Fruit fly (Drosophila melanogaster) whole organism, embryonic: Measurements from ENCODE around the gene CG31717.

Experiments
- Antp ChIP-seq: fragments of 200-800 bp; sonication (Bioruptor generic); optimal IDR thresholded peaks from 3 replicates; lab custom pipeline; 2016; ENCODE audit warnings: missing biosample characterization, missing genetic modification characterization
- CG11093 ChIP-seq: fragments of 200-800 bp; sonication (Bioruptor generic); IDR thresholded peaks from 3 replicates; pipeline ENCODE4 v1.3.6; 2022; ENCODE audit warnings: missing biosample characterization, missing genetic modification characterization
- CG11504 ChIP-seq: fragments of 200-800 bp; sonication (Bioruptor generic); optimal IDR thresholded peaks from 3 replicates; lab custom pipeline; 2019; ENCODE audit warnings: missing biosample characterization, mild to moderate bottlenecking, missing genetic modification characterization, moderate library complexity
- CG12659 ChIP-seq: fragments of 200-800 bp; sonication (Bioruptor generic); optimal IDR thresholded peaks from 3 replicates; lab custom pipeline; 2017; ENCODE audit warnings: mild to moderate bottlenecking, missing biosample characterization, missing genetic modification reagents, missing genetic modification characterization
- CG1602 ChIP-seq: fragments of 200-800 bp; sonication (Bioruptor generic); optimal IDR thresholded peaks from 3 replicates; lab custom pipeline; 2016; ENCODE audit warnings: missing biosample characterization, missing genetic modification characterization
- CG1603 ChIP-seq: fragments of 200-800 bp; sonication (Bioruptor generic); optimal IDR thresholded peaks from 2 replicates; lab custom pipeline; 2019; ENCODE audit warnings: missing biosample characterization, mild to moderate bottlenecking, missing genetic modification characterization, moderate library complexity
- CG17359 ChIP-seq: fragments of 200-800 bp; sonication (Bioruptor generic); optimal IDR thresholded peaks from 3 replicates; lab custom pipeline; 2018; ENCODE audit warnings: missing biosample characterization, mild to moderate bottlenecking, missing genetic modification characterization, moderate library complexity
- CG17802 ChIP-seq: fragments of 200-800 bp; sonication (Bioruptor generic); optimal IDR thresholded peaks from 2 replicates; lab custom pipeline; 2018; ENCODE audit warnings: missing biosample characterization, mild to moderate bottlenecking, missing genetic modification characterization, moderate library complexity
- CG2712 ChIP-seq: fragments of 200-800 bp; optimal IDR thresholded peaks from 3 replicates; lab custom pipeline; 2019; ENCODE audit warnings: missing biosample characterization, mild to moderate bottlenecking, missing genetic modification characterization, moderate library complexity
- CG30020 ChIP-seq: fragments of 200-800 bp; optimal IDR thresholded peaks from 2 replicates; lab custom pipeline; 2019; ENCODE audit warnings: missing biosample characterization, mild to moderate bottlenecking, missing genetic modification characterization, moderate library complexity
- CG3065 ChIP-seq: fragments of 200-800 bp; sonication (Bioruptor generic); optimal IDR thresholded peaks from 2 replicates; lab custom pipeline; 2016; ENCODE audit warnings: missing biosample characterization, missing genetic modification characterization
- CG31365 ChIP-seq: fragments of 200-800 bp; sonication (Bioruptor generic); optimal IDR thresholded peaks from 2 replicates; lab custom pipeline; 2018; ENCODE audit warnings: missing biosample characterization, mild to moderate bottlenecking, missing genetic modification characterization
- CG32772 ChIP-seq: fragments of 200-800 bp; sonication (Bioruptor generic); IDR thresholded peaks from 2 replicates; pipeline ENCODE4 v1.3.6; 2022; ENCODE audit warnings: missing biosample characterization, missing genetic modification characterization
- CG34224 ChIP-seq: fragments of 200-800 bp; sonication (Bioruptor generic); IDR thresholded peaks from 3 replicates; pipeline ENCODE4 v1.3.6; 2022; ENCODE audit warnings: missing biosample characterization, missing genetic modification characterization; ENCODE audit not compliant: partially characterized antibody
- CG4328 ChIP-seq: fragments of 200-800 bp; sonication (Bioruptor generic); optimal IDR thresholded peaks from 3 replicates; lab custom pipeline; 2017; ENCODE audit warnings: missing biosample characterization, missing genetic modification reagents, missing genetic modification characterization
- CG4360 ChIP-seq: fragments of 200-800 bp; sonication (Bioruptor generic); IDR thresholded peaks from 2 replicates; pipeline ENCODE4 v1.3.6; 2022; ENCODE audit warnings: missing biosample characterization, missing genetic modification characterization
- CG4617 ChIP-seq: fragments of 200-800 bp; sonication (Bioruptor generic); optimal IDR thresholded peaks from 3 replicates; lab custom pipeline; 2016; ENCODE audit warnings: missing biosample characterization, missing genetic modification characterization, borderline replicate concordance
- CG8359 ChIP-seq: fragments of 200-800 bp; sonication (Bioruptor generic); optimal IDR thresholded peaks from 2 replicates; lab custom pipeline; 2017; ENCODE audit warnings: missing biosample characterization, mild to moderate bottlenecking, missing genetic modification characterization, borderline replicate concordance
- CG8944 ChIP-seq: fragments of 200-800 bp; sonication (Bioruptor generic); optimal IDR thresholded peaks from 3 replicates; lab custom pipeline; 2016; ENCODE audit warnings: missing biosample characterization, missing genetic modification characterization
- CG9609 ChIP-seq: fragments of 200-800 bp; sonication (Bioruptor generic); optimal IDR thresholded peaks from 3 replicates; lab custom pipeline; 2016; ENCODE audit warnings: missing biosample characterization, missing genetic modification characterization
- CG9797 ChIP-seq: fragments of 200-800 bp; sonication (Bioruptor generic); optimal IDR thresholded peaks from 3 replicates; lab custom pipeline; 2018; ENCODE audit warnings: missing biosample characterization, mild to moderate bottlenecking, missing genetic modification characterization
- CrebB ChIP-seq: fragments of 200-800 bp; sonication (Bioruptor generic); optimal IDR thresholded peaks from 3 replicates; lab custom pipeline; 2018; ENCODE audit warnings: missing biosample characterization, mild to moderate bottlenecking, missing genetic modification characterization
- Dp ChIP-seq: fragments of 200-800 bp; sonication (Bioruptor generic); optimal IDR thresholded peaks from 2 replicates; lab custom pipeline; 2018; ENCODE audit warnings: missing biosample characterization, mild to moderate bottlenecking, missing genetic modification characterization, moderate library complexity
- E2f2 ChIP-seq: fragments of 200-800 bp; sonication (Bioruptor generic); IDR thresholded peaks from 2 replicates; pipeline ENCODE4 v1.3.6; 2022; ENCODE audit warnings: missing biosample characterization, missing genetic modification characterization
- HLH3B ChIP-seq: fragments of 200-800 bp; sonication (Bioruptor generic); IDR thresholded peaks from 2 replicates; pipeline ENCODE4 v1.3.6; 2022; ENCODE audit warnings: missing biosample characterization, missing genetic modification characterization
- HLHmδ ChIP-seq: fragments of 200-800 bp; sonication (Bioruptor generic); optimal IDR thresholded peaks from 2 replicates; lab custom pipeline; 2018; ENCODE audit warnings: missing biosample characterization, mild to moderate bottlenecking, missing genetic modification characterization, moderate library complexity
- MBD-R2 ChIP-seq: fragments of 200-800 bp; sonication (Bioruptor generic); IDR thresholded peaks from 2 replicates; pipeline ENCODE4 v1.3.6; 2022; ENCODE audit warnings: missing biosample characterization, missing genetic modification characterization
- MESR4 ChIP-seq: fragments of 200-800 bp; sonication (Bioruptor generic); optimal IDR thresholded peaks from 2 replicates; lab custom pipeline; 2018; ENCODE audit warnings: missing biosample characterization, mild to moderate bottlenecking, missing genetic modification characterization, moderate library complexity
- Mrtf ChIP-seq: fragments of 200-800 bp; sonication (Bioruptor generic); IDR thresholded peaks from 3 replicates; pipeline ENCODE4 v1.3.6; 2022; ENCODE audit warnings: missing biosample characterization, missing genetic modification characterization
- Pdp1 ChIP-seq, 2 experiments: fragments of 200-800 bp; sonication (Bioruptor generic); optimal IDR thresholded peaks; 3 replicates each; lab custom pipeline; 2016; ENCODE audit warnings: missing biosample characterization in 2 of 2, missing genetic modification characterization in 2 of 2, mild to moderate bottlenecking in 1 of 2, moderate library complexity in 1 of 2
- Side ChIP-seq: fragments of 200-800 bp; sonication (Bioruptor generic); optimal IDR thresholded peaks from 2 replicates; lab custom pipeline; 2016; ENCODE audit warnings: missing biosample characterization, missing genetic modification characterization
- Stat92E ChIP-seq, 3 experiments: fragments of >200 bp in 2 of 3; fragments of 200-800 bp in 1 of 3; sonication (Bioruptor generic) in 1 of 3; optimal IDR thresholded peaks; 2 replicates each; lab custom pipeline; 2017 to 2019; ENCODE audit warnings: missing biosample characterization in 3 of 3, missing genetic modification characterization in 3 of 3, mild to moderate bottlenecking in 1 of 3, moderate library complexity in 1 of 3
- gfzf ChIP-seq: fragments of 200-800 bp; sonication (Bioruptor generic); optimal IDR thresholded peaks from 2 replicates; lab custom pipeline; 2016; ENCODE audit warnings: missing biosample characterization, mild to moderate bottlenecking, missing genetic modification characterization, moderate library complexity
- grau ChIP-seq: fragments of 200-800 bp; optimal IDR thresholded peaks from 3 replicates; lab custom pipeline; 2019; ENCODE audit warnings: missing biosample characterization, mild to moderate bottlenecking, missing genetic modification characterization, moderate library complexity
- gro ChIP-seq: fragments of 200-800 bp; sonication (Bioruptor generic); optimal IDR thresholded peaks from 2 replicates; lab custom pipeline; 2016; ENCODE audit warnings: missing biosample characterization, missing genetic modification characterization
- ind ChIP-seq: fragments of 200-800 bp; sonication (Bioruptor generic); optimal IDR thresholded peaks from 3 replicates; lab custom pipeline; 2016; ENCODE audit warnings: missing biosample characterization, missing genetic modification characterization
- knrl ChIP-seq: fragments of 200-800 bp; sonication (Bioruptor generic); IDR thresholded peaks from 3 replicates; pipeline ENCODE4 v1.3.6; 2022; ENCODE audit warnings: missing biosample characterization, missing genetic modification characterization; ENCODE audit not compliant: partially characterized antibody
- lov ChIP-seq, 2 experiments: fragments of 200-800 bp in 1 of 2; fragments of >200 bp in 1 of 2; sonication (Bioruptor generic) in 1 of 2; IDR thresholded peaks in 1 of 2; optimal IDR thresholded peaks in 1 of 2; 2 replicates in 1 of 2; 3 replicates in 1 of 2; pipeline versions ENCODE4 v1.3.6 to Lab custom; 2017 to 2022; ENCODE audit warnings: missing biosample characterization in 1 of 2, missing genetic modification characterization in 1 of 2
- pfk ChIP-seq: fragments of 200-800 bp; sonication (Bioruptor generic); optimal IDR thresholded peaks from 2 replicates; lab custom pipeline; 2018; ENCODE audit warnings: missing biosample characterization, mild to moderate bottlenecking, missing genetic modification characterization, moderate library complexity
- phol ChIP-seq: fragments of 200-800 bp; sonication (Bioruptor generic); optimal IDR thresholded peaks from 3 replicates; lab custom pipeline; 2018; ENCODE audit warnings: missing biosample characterization, mild to moderate bottlenecking, missing genetic modification characterization, moderate library complexity
- pros ChIP-seq: fragments of 200-800 bp; sonication (Bioruptor generic); optimal IDR thresholded peaks from 3 replicates; lab custom pipeline; 2019; ENCODE audit warnings: missing biosample characterization, mild to moderate bottlenecking, missing genetic modification characterization, moderate library complexity
- pzg ChIP-seq: fragments of 200-800 bp; sonication (Bioruptor generic); optimal IDR thresholded peaks from 3 replicates; lab custom pipeline; 2018; ENCODE audit warnings: missing biosample characterization, mild to moderate bottlenecking, missing genetic modification characterization, moderate library complexity
- sd ChIP-seq: fragments of 200-800 bp; sonication (Bioruptor generic); optimal IDR thresholded peaks from 3 replicates; lab custom pipeline; 2018; ENCODE audit warnings: missing biosample characterization, mild to moderate bottlenecking, missing genetic modification characterization, moderate library complexity
- sim ChIP-seq: fragments of 200-800 bp; sonication (Bioruptor generic); IDR thresholded peaks from 2 replicates; pipeline ENCODE4 v1.3.6; 2022; ENCODE audit warnings: missing biosample characterization, missing genetic modification characterization
- sima ChIP-seq: fragments of 200-800 bp; sonication (Bioruptor generic); optimal IDR thresholded peaks from 2 replicates; lab custom pipeline; 2016; ENCODE audit warnings: missing biosample characterization, missing genetic modification characterization
- stwl ChIP-seq: fragments of 200-800 bp; sonication (Bioruptor generic); optimal IDR thresholded peaks from 3 replicates; lab custom pipeline; 2018; ENCODE audit warnings: missing biosample characterization, mild to moderate bottlenecking, missing genetic modification characterization, moderate library complexity
- tup ChIP-seq: fragments of 200-800 bp; sonication (Bioruptor generic); optimal IDR thresholded peaks from 2 replicates; lab custom pipeline; 2016; ENCODE audit warnings: missing biosample characterization, mild to moderate bottlenecking, missing genetic modification characterization, moderate library complexity
- tx ChIP-seq: fragments of 200-800 bp; sonication (Bioruptor generic); optimal IDR thresholded peaks from 2 replicates; lab custom pipeline; 2016; ENCODE audit warnings: missing biosample characterization, missing genetic modification characterization
- wek ChIP-seq: fragments of 200-800 bp; sonication (Bioruptor generic); optimal IDR thresholded peaks from 3 replicates; lab custom pipeline; 2018; ENCODE audit warnings: missing biosample characterization, mild to moderate bottlenecking, missing genetic modification characterization, moderate library complexity

The CG31717 gene

DNA sequence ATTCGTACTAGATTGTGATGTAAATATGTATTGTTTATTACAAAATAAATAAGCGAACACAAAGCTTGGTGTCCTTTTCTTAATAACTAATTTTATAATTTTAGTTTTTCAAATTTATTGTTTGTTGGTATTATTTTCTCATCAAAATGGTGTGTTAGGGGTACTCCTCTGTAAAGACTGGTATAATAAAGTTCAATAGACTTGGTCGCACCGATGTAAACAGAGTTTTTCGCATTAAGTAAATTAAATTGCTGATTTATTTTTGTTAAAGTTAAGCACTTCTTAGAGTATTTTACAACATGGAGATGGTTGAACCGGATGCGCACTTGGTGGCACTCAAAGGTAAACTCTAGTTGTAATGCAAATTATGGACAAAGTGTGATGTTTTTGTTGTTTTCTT is 16.0 kb downstream of the CG31717 start, which contains the start of gene CG4953:
CG4953 (plus strand) TSS at position 193 of the 400 bp plus-strand sequence.
- TF ChIP-seq Mrtf (GFP tag; lab: Robert Waterston, UW) = no peak
- TF ChIP-seq CG17802 = no peak
- peak; percentile 22 for TF ChIP-seq pfk (GFP tag; lab: Kevin White, UChicago)
- TF ChIP-seq CG3065 (GFP tag; lab: Kevin White, UChicago) = no peak
- TF ChIP-seq pzg (GFP tag; lab: Kevin White, UChicago) = peak; percentile 44
- TF ChIP-seq MESR4 (GFP tag; lab: Kevin White, UChicago) = peak; percentile 33
- TF ChIP-seq Stat92E (GFP tag; optimal IDR thresholded peaks at IDR 0.05; lab: Kevin White, UChicago) = no peak
- no peak for TF ChIP-seq CG17359 (tag; lab: Kevin White, UChicago)
- no peak for TF ChIP-seq lov (optimal IDR thresholded peaks at IDR 0.05; lab: Kevin White, UChicago)
- no peak for TF ChIP-seq lov (GFP tag; IDR thresholded peaks at IDR 0.05; lab: Robert Waterston, UW)
- TF ChIP-seq CG30020 (tag; lab: Kevin White, UChicago) = peak; percentile 65
- no peak for TF ChIP-seq CrebB (tag; lab: Kevin White, UChicago)
- peak; percentile 67 for TF ChIP-seq gfzf (GFP tag; lab: Kevin White, UChicago)
- TF ChIP-seq tup = no peak
- peak; percentile 26; the same call in 1 of the 2 replicates for TF ChIP-seq E2f2 (GFP tag; lab: Robert Waterston, UW)
- peak; percentile 25 for TF ChIP-seq CG4617 (GFP tag; lab: Kevin White, UChicago)
- no peak for TF ChIP-seq CG8359 (GFP tag; lab: Kevin White, UChicago)
- TF ChIP-seq CG32772 (GFP tag; lab: Robert Waterston, UW) = no peak
- peak; percentile 66 for TF ChIP-seq MBD-R2 (GFP tag; lab: Robert Waterston, UW)
- TF ChIP-seq CG4360 = no peak
- no peak for TF ChIP-seq HLH3B (GFP tag; lab: Robert Waterston, UW)
- peak; percentile 93 for TF ChIP-seq wek (GFP tag; lab: Kevin White, UChicago)
- TF ChIP-seq CG4328 (GFP tag; lab: Kevin White, UChicago) = no peak
- TF ChIP-seq HLHmδ (GFP tag; lab: Kevin White, UChicago) = no peak
- no peak for TF ChIP-seq CG31365 (tag; lab: Kevin White, UChicago)
- no peak for TF ChIP-seq CG2712 (tag; lab: Kevin White, UChicago)
- no peak for TF ChIP-seq Side (GFP tag; lab: Kevin White, UChicago)
- TF ChIP-seq CG9797 (GFP tag; lab: Kevin White, UChicago) = peak; percentile 18
- no peak for TF ChIP-seq grau (tag; lab: Kevin White, UChicago)
- peak; percentile 14 for TF ChIP-seq Dp
- no peak for TF ChIP-seq knrl
- peak; percentile 3 for TF ChIP-seq CG1603 (tag; lab: Kevin White, UChicago)
- TF ChIP-seq CG8944 (GFP tag; lab: Kevin White, UChicago) = no peak
- TF ChIP-seq phol = peak; percentile 0
- TF ChIP-seq CG12659 (GFP tag; lab: Kevin White, UChicago) = peak; percentile 4
- peak; percentile 32 for TF ChIP-seq stwl (tag; lab: Kevin White, UChicago)

DNA sequence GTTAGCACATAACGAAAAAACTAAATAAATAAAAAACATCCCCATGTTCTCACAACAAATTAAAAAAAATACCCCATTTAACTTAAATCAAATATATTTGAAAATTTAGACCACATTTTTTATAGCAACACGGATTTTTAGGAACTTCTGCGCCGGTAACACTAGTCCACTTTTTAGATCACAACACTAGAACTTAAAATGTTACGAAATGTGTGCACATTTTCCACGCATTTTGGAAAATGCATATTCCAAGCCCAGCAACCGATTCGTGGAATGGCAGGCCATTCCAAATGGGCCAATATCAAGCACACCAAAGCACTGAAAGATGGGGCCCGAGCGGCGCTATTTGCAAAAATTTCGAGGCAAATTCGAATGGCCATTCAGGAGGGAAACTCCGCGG is 18.2 kb downstream of the CG31717 start, which contains the start of gene CG4957:
CG4957 (plus strand) TSS at position 185 of the 400 bp plus-strand sequence.
- TF ChIP-seq stwl (tag; lab: Kevin White, UChicago) (peak; percentile 30), Dp (peak; percentile 18), sima (no peak), ind (GFP tag; lab: Kevin White, UChicago) (no peak), sim (no peak), CG11093 (GFP tag; lab: Robert Waterston, UW) (no peak), Pdp1 (GFP tag; optimal IDR thresholded peaks at IDR 0.05; lab: Kevin White, UChicago) (peak in 1 of 2 experiments; percentile 78), pros (GFP tag; lab: Kevin White, UChicago) (no peak), tx (GFP tag; lab: Kevin White, UChicago) (no peak), CG1602 (no peak), gro (GFP tag; lab: Kevin White, UChicago) (no peak), CG34224 (0 out of 3 replicates have a peak, but pooled peaks have one; percentile 14), gfzf (GFP tag; lab: Kevin White, UChicago) (peak; percentile 70), CG11504 (tag; lab: Kevin White, UChicago) (no peak), pzg (GFP tag; lab: Kevin White, UChicago) (peak; percentile 33), Antp (no peak), CG9609 (GFP tag; lab: Kevin White, UChicago) (no peak), sd (tag; lab: Kevin White, UChicago) (peak; percentile 79)
